Fruit fly (Drosophila melanogaster) whole organism, adult: Measurements from ENCODE around the gene pnt.

ENCODE experiments used
- CG33017 ChIP-seq: fragments of 200-800 bp; sonication (Bioruptor generic); optimal IDR thresholded peaks from 2 replicates; lab custom pipeline; 2018; ENCODE audit warnings: missing biosample characterization, mild to moderate bottlenecking, missing genetic modification characterization, moderate library complexity
- Crg-1 ChIP-seq: fragments of 200-800 bp; sonication (Bioruptor generic); optimal IDR thresholded peaks from 2 replicates; lab custom pipeline; 2016; ENCODE audit warnings: missing biosample characterization, missing genetic modification characterization
- pad ChIP-seq: fragments of 200-800 bp; sonication (Bioruptor generic); optimal IDR thresholded peaks from 3 replicates; lab custom pipeline; 2017; ENCODE audit warnings: missing biosample characterization, missing genetic modification characterization, mild to moderate bottlenecking, moderate library complexity, missing genetic modification reagents

- TF ChIP-seq pad (GFP tag; lab: Kevin White, UChicago) (no peak), Crg-1 (GFP tag; lab: Kevin White, UChicago) (no peak), CG33017 (no peak)
Measured at dm6 chr3R:23333334-23334035, 12.5 kb downstream of the pnt start.
